Fruit fly (Drosophila melanogaster): ENCODE results near the gene HIP.

Gene HIP

dm6 chrX:3811340-3811788 is 12.4 kb downstream of the HIP start, which contains the start of gene ec (continued):
- TF ChIP-seq Chrac-16 (GFP tag; optimal IDR thresholded peaks at IDR 0.05) (no peak), Lhr (GFP tag; optimal IDR thresholded peaks at IDR 0.05) (peak; percentile 83), CG10321 (GFP tag; IDR thresholded peaks at IDR 0.05) (no peak), stwl (tag; optimal IDR thresholded peaks at IDR 0.05) (peak; percentile 54), her (GFP tag; optimal IDR thresholded peaks at IDR 0.05) (peak; percentile 52), CG17186 (GFP tag; optimal IDR thresholded peaks at IDR 0.05) (peak; percentile 57), caup (GFP tag; optimal IDR thresholded peaks at IDR 0.05; ENCODE audit: severe bottlenecking) (peak; percentile 8), CG17912 (GFP tag; optimal IDR thresholded peaks at IDR 0.05) (no peak), CG18262 (tag; optimal IDR thresholded peaks at IDR 0.05) (peak; percentile 9), ssp (GFP tag; IDR thresholded peaks at IDR 0.05) (no peak), GATAe (GFP tag; conservative IDR thresholded peaks at IDR 0.05) (no peak), sima (GFP tag; optimal IDR thresholded peaks at IDR 0.05) (no peak), knrl (GFP tag; IDR thresholded peaks at IDR 0.05; ENCODE audit: partially characterized antibody) (no peak; the same call in 2 of the 3 replicates), az2 (GFP tag; optimal IDR thresholded peaks at IDR 0.05) (no peak), Fer3 (tag; optimal IDR thresholded peaks at IDR 0.05) (no peak), sens (GFP tag) (peak; percentile 85), CG17328 (GFP tag; IDR thresholded peaks at IDR 0.05) (peak; percentile 42), Rfx (GFP tag; IDR thresholded peaks at IDR 0.05) (0 out of 2 replicates have a peak, but pooled peaks have one; percentile 33), Xbp1 (GFP tag; optimal IDR thresholded peaks at IDR 0.05) (no peak), CG16813 (GFP tag; IDR thresholded peaks at IDR 0.05; ENCODE audit: partially characterized antibody) (no peak), CG15011 (GFP tag; optimal IDR thresholded peaks at IDR 0.05) (no peak), CG10431 (GFP tag; optimal IDR thresholded peaks at IDR 0.05) (no peak), sc (optimal IDR thresholded peaks at IDR 0.05) (no peak), sc (GFP tag; optimal IDR thresholded peaks at IDR 0.05) (no peak), H15 (GFP tag; IDR thresholded peaks at IDR 0.05) (no peak), onecut (GFP tag; IDR thresholded peaks at IDR 0.05) (no peak), corto (GFP tag; optimal IDR thresholded peaks at IDR 0.05) (no peak), vvl (GFP tag; IDR thresholded peaks at IDR 0.05) (peak; percentile 71; the same call in 1 of the 2 replicates), CG4854 (GFP tag; optimal IDR thresholded peaks at IDR 0.05) (no peak), fd3F (GFP tag; optimal IDR thresholded peaks at IDR 0.05) (no peak), CG34224 (GFP tag; IDR thresholded peaks at IDR 0.05; ENCODE audit: partially characterized antibody) (0 out of 3 replicates have a peak, but pooled peaks have one; percentile 15), CG13296 (GFP tag; optimal IDR thresholded peaks at IDR 0.05) (peak; percentile 5), CG31365 (tag; optimal IDR thresholded peaks at IDR 0.05) (peak; percentile 80), CG12236 (GFP tag; optimal IDR thresholded peaks at IDR 0.05) (no peak), CkIIα-i1 (GFP tag; IDR thresholded peaks at IDR 0.05) (no peak), CG10147 (GFP tag; optimal IDR thresholded peaks at IDR 0.05) (no peak), CG4282 (GFP tag; optimal IDR thresholded peaks at IDR 0.05) (peak; percentile 22), CG17612 (GFP tag; IDR thresholded peaks at IDR 0.05) (no peak), tna (GFP tag; IDR thresholded peaks at IDR 0.05; ENCODE audit: partially characterized antibody) (0 out of 2 replicates have a peak, but pooled peaks have one; percentile 23), CG11093 (GFP tag; IDR thresholded peaks at IDR 0.05) (no peak), pnt (GFP tag; optimal IDR thresholded peaks at IDR 0.05) (peak; percentile 3), Mes4 (GFP tag; optimal IDR thresholded peaks at IDR 0.05) (no peak), CG16779 (GFP tag; IDR thresholded peaks at IDR 0.05) (no peak), ac (GFP tag; optimal IDR thresholded peaks at IDR 0.05) (no peak), CG12769 (tag; optimal IDR thresholded peaks at IDR 0.05) (peak; percentile 38), CG7372 (GFP tag; IDR thresholded peaks at IDR 0.05) (no peak), Ada2b (GFP tag; IDR thresholded peaks at IDR 0.05) (no peak), nom (GFP tag; optimal IDR thresholded peaks at IDR 0.05) (peak; percentile 44), CG32767 (GFP tag; IDR thresholded peaks at IDR 0.05) (no peak), CG11085 (GFP tag; IDR thresholded peaks at IDR 0.05) (no peak), CG17829 (tag; optimal IDR thresholded peaks at IDR 0.05) (peak; percentile 67)
